Worm (Caenorhabditis elegans) whole organism, L4 larva: ENCODE measurements around the gene unc-8.
"Not testable (repeated sequence)": the region's sequence is repeated elsewhere in the genome, so short reads cannot be mapped to it uniquely, and the experiment has no call there.

Source experiments
- Y105C5A.15 ChIP-seq: fragments of 200-800 bp; sonication (Bioruptor generic); IDR thresholded peaks from 2 replicates; pipeline ENCODE4 v1.3.6; 2022; ENCODE audit warnings: missing genetic modification characterization, missing compliant biosample characterization
- aha-1 ChIP-seq: fragments of 150-350 bp; peaks from one replicate; lab custom pipeline; 2014; ENCODE audit warnings: missing biosample characterization, missing genetic modification characterization
- aly-2 ChIP-seq: sonication (generic microtip); optimal IDR thresholded peaks from 2 replicates; lab custom pipeline; 2018; ENCODE audit warnings: missing biosample characterization, missing genetic modification characterization
- attf-4 ChIP-seq: sonication (generic microtip); optimal IDR thresholded peaks from 3 replicates; lab custom pipeline; 2017; ENCODE audit warnings: missing biosample characterization, missing genetic modification characterization
- ceh-32 ChIP-seq: sonication (generic microtip); optimal IDR thresholded peaks from 2 replicates; lab custom pipeline; 2016; ENCODE audit warnings: mild to moderate bottlenecking, missing genetic modification characterization, missing compliant biosample characterization; ENCODE audit not compliant: poor library complexity
- ceh-82 ChIP-seq: sonication (generic microtip); optimal IDR thresholded peaks from 2 replicates; lab custom pipeline; 2017; ENCODE audit warnings: missing biosample characterization, missing genetic modification characterization
- duxl-1 ChIP-seq: sonication (generic microtip); optimal IDR thresholded peaks from 2 replicates; lab custom pipeline; 2016; ENCODE audit warnings: mild to moderate bottlenecking, missing genetic modification characterization, moderate library complexity, missing compliant biosample characterization; ENCODE audit not compliant: poor library complexity
- egl-43 ChIP-seq: fragments of 200-800 bp; sonication (Bioruptor generic); IDR thresholded peaks from 2 replicates; pipeline ENCODE4 v1.3.6; 2022; ENCODE audit warnings: missing genetic modification reagents, missing genetic modification characterization, missing compliant biosample characterization
- fkh-10 ChIP-seq: fragments of 150-350 bp; optimal IDR thresholded peaks from 2 replicates; lab custom pipeline; 2014; ENCODE audit warnings: missing biosample characterization, missing genetic modification reagents, missing genetic modification characterization
- gei-8 ChIP-seq: fragments of 200-800 bp; sonication (Bioruptor generic); optimal IDR thresholded peaks from 2 replicates; lab custom pipeline; 2018; ENCODE audit warnings: mild to moderate bottlenecking, missing genetic modification characterization, missing compliant biosample characterization
- hmg-1.1 ChIP-seq: fragments of 200-800 bp; sonication (Bioruptor generic); IDR thresholded peaks from 2 replicates; pipeline ENCODE4 v1.3.6; 2022; ENCODE audit warnings: missing genetic modification reagents, missing genetic modification characterization, missing compliant biosample characterization
- jun-1 ChIP-seq: fragments of 150-350 bp; optimal IDR thresholded peaks from 2 replicates; lab custom pipeline; 2014; ENCODE audit warnings: missing biosample characterization, missing genetic modification reagents, missing genetic modification characterization
- lin-29 ChIP-seq: fragments of 200-800 bp; sonication (Bioruptor generic); IDR thresholded peaks from 2 replicates; pipeline ENCODE4 v1.3.6; 2022; ENCODE audit warnings: missing genetic modification reagents, missing genetic modification characterization, missing compliant biosample characterization
- lsy-2 ChIP-seq, 2 experiments: fragments of 150-350 bp in 1 of 2; sonication (generic microtip) in 1 of 2; optimal IDR thresholded peaks; 2 replicates each; lab custom pipeline; 2014 to 2017; ENCODE audit warnings: missing biosample characterization in 2 of 2, missing genetic modification characterization in 2 of 2
- nhr-102 ChIP-seq: sonication (generic microtip); optimal IDR thresholded peaks from 2 replicates; lab custom pipeline; 2016; ENCODE audit warnings: mild to moderate bottlenecking, missing genetic modification characterization, moderate library complexity, missing compliant biosample characterization
- nhr-111 ChIP-seq: fragments of 200-800 bp; sonication (Bioruptor generic); optimal IDR thresholded peaks from 2 replicates; lab custom pipeline; 2018; ENCODE audit warnings: mild to moderate bottlenecking, missing genetic modification characterization, missing compliant biosample characterization
- nhr-28 ChIP-seq: fragments of 150-350 bp; optimal IDR thresholded peaks from 2 replicates; lab custom pipeline; 2014; ENCODE audit warnings: missing biosample characterization, missing genetic modification characterization
- set-16 ChIP-seq: fragments of 200-800 bp; sonication (Bioruptor generic); IDR thresholded peaks from 2 replicates; pipeline ENCODE4 v1.3.6; 2022; ENCODE audit warnings: missing genetic modification reagents, missing genetic modification characterization, missing compliant biosample characterization
- snpc-4 ChIP-seq: fragments of 150-350 bp; optimal IDR thresholded peaks from 2 replicates; lab custom pipeline; 2014; ENCODE audit warnings: missing biosample characterization, missing genetic modification characterization
- tra-1 ChIP-seq: fragments of 200-800 bp; sonication (Bioruptor generic); IDR thresholded peaks from 2 replicates; pipeline ENCODE4 v1.3.6; 2022; ENCODE audit warnings: missing genetic modification reagents, missing genetic modification characterization, missing compliant biosample characterization
- unc-130 ChIP-seq: sonication (generic microtip); optimal IDR thresholded peaks from 2 replicates; lab custom pipeline; 2016; ENCODE audit warnings: missing genetic modification reagents, missing genetic modification characterization, missing compliant biosample characterization
- vab-7 ChIP-seq: fragments of 200-800 bp; sonication (Bioruptor generic); IDR thresholded peaks from 2 replicates; pipeline ENCODE4 v1.3.6; 2022; ENCODE audit warnings: missing genetic modification reagents, missing genetic modification characterization, missing compliant biosample characterization

The unc-8 gene

DNA sequence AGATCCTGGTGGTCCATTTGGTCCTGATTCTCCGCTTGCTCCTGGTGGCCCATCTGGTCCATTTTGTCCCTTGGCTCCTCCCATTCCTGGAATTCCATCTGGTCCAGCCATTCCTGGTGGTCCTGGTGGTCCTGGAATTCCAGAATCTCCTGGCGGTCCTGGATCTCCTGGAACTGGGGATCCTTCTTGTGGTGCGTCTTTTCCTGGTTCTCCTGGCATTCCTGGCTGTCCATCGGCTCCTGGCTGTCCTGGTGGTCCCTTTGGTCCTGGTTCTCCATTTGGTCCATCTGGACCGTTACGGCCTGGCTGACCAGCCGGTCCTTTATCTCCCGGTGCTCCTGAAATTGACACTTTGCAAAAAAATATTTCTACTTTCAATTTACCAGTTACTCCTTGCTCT, 48.6 kb downstream of the unc-8 start:
- TF ChIP-seq egl-43 (GFP tag; lab: Robert Waterston, UW) (0 out of 2 replicates have a peak, but pooled peaks have one; percentile 18), lsy-2 (tag; optimal IDR thresholded peaks at IDR 0.05; lab: Kevin White, UChicago) (no peak), unc-130 (no peak), set-16 (GFP tag; lab: Robert Waterston, UW) (peak; percentile 85), aha-1 (tag; lab: Kevin White, UChicago) (peak; percentile 41), vab-7 (GFP tag; lab: Robert Waterston, UW) (no peak), Y105C5A.15 (GFP tag; lab: Robert Waterston, UW) (no peak), aly-2 (tag; lab: Kevin White, UChicago) (no peak), ceh-32 (no peak), gei-8 (GFP tag; lab: Kevin White, UChicago) (no peak), snpc-4 (tag; lab: Kevin White, UChicago) (no peak)
- TF ChIP-seq, all 104 proteins: peak for 3

- no peak for TF ChIP-seq nhr-111 (GFP tag; lab: Kevin White, UChicago)
- TF ChIP-seq nhr-28 (tag; lab: Kevin White, UChicago): no peak
- no peak for TF ChIP-seq duxl-1 (tag; lab: Kevin White, UChicago)
- TF ChIP-seq attf-4 (tag; lab: Kevin White, UChicago): no peak
- no peak for TF ChIP-seq fkh-10 (GFP tag; lab: Kevin White, UChicago)
- TF ChIP-seq tra-1 (GFP tag; lab: Robert Waterston, UW): no peak
These were observed 49.6 kb downstream of the unc-8 start, which contains the start of gene col-114 for ce11 chrIV:7246553-7246952. TSS of gene col-114 (minus strand) at chrIV:7246653.

DNA sequence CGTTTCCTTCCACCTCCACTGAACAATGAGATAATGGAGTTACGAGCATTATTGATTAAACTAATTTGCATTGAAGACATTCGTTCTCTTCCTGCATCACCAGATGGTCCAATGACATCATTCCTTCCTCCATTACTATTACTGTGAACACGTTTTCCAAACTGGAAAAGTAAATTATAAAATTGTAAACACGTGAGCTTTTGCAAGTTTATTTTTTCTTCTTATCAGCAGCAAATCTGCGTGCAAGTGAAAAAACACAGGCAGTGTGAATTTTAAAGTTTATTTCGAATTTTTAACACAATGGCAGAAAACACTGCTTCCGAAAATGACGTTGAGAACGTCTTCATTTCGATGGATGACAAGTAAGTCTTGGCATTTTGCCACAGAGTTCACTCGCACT, 50.3 kb downstream of the unc-8 start, which contains the start of gene D2024.1:
TSS of gene D2024.1 (plus strand) at position 301 of the 400 bp plus-strand sequence.
- TF ChIP-seq lin-29; nhr-102 (tag; lab: Kevin White, UChicago); ceh-82 (tag; lab: Kevin White, UChicago): not testable (repeated sequence)

DNA sequence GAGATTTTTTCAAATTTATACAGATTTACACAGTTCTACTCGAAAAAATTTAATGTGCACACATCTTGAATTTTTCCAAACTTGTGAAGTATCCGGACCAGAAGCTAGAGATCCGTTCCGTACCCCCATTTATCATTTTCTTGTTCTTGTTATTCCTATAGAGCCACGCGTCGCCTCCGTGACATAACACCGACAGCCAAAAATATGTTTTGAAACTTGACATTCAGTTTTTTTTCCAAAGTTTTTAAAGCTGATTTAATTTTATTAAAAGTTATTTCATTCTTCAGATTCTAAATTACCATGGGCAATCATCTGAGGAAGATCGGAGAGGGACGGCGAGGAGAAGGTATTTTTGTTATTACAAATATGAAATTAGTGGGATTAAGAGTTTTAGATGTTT, 53.2 kb downstream of the unc-8 start, which contains the start of gene D2024.18:
TSS of gene D2024.18 (plus strand) at position 301 of the 400 bp plus-strand sequence.
- no peak for TF ChIP-seq hmg-1.1 (GFP tag; lab: Robert Waterston, UW)
- no peak for TF ChIP-seq jun-1 (tag; lab: Kevin White, UChicago)
